Worm (Caenorhabditis elegans) whole organism, dauer: ENCODE measurements around the gene srlf-11.

Experiments
- unc-62 ChIP-seq: sonication (generic microtip); optimal IDR thresholded peaks from 2 replicates; lab custom pipeline; 2017; ENCODE audit warnings: missing biosample characterization, missing genetic modification reagents, missing genetic modification characterization

srlf-11 gene

DNA sequence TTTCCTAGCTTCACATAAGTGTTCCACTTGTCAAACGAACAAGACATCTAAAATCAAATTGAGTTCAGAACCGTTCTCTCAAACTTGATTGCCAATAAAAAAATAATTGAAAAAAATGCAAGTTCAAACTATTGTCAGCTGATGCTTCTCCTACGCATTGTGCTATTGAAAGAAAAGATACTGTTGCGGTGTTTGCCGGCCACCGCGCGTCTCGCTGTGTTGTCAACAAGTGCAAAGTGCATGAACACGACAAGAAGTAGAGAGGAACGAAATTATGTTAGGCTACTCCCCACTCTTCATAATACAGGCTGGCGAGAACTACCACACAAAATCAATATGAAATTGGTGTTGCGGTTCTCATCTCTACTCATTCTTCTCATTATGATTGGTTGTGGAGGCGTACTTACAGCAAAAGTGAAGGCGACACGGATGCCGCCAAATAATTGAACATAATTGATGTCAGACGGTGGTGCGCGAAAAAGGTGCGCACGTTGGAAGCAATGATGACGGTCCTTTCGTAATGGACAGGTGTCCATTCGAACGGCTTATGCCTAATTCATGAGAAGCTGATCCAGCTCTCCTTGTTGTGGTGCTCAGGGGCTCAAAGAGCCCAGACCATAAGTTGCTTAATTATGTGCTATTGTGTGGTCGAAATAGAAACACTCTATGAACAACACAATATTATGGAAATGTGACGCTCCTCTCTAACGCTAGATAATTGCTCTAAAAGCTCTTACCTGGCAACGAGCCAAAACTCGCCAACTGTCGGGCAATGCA is 18.3 kb downstream of the srlf-11 start:
- no peak for TF ChIP-seq unc-62

DNA sequence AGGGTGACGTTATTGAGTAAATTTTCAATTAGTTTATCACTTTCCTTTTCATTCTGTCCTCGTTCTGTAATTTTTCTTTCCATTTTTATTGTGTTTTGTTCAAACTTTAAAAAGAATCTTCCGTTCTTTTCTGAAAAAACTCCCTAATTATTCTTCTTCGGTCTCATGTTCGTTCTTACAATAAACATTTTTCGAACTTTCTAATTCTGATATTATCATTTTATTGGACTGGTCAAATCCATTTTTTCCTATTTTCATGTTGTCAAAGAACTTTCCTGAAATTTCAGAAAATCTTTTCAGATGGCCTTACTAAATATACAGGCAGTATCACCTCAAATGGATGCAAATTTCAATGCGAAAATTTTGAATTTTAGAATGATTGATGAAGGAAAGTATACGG is 21.8 kb downstream of the srlf-11 start, which contains the start of gene nish-1:
TSS of gene nish-1 (plus strand) at position 301 of the 400 bp plus-strand sequence.
- TF ChIP-seq unc-62 = no peak

DNA sequence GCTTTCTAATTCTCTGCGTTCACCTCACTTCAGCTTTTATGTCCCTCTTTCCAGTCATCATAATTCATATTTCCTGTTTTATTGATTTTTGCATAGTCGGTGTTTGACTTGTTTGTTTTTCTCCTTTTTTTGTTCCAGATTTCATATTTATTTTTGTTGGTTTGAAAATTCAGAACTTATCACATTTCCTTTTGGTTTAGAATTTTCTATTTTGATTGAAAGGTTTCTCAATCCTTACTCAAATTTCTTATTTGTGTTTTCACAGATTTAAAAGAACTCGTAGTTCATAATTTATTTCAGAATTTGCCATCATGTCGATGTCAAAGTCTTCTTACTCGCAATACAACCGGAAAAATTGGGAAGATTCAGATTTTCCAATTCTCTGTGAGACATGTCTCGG is 24.7 kb downstream of the srlf-11 start, which contains the start of gene rbm-22:
TSS of gene rbm-22 (plus strand) at position 301 of the 400 bp plus-strand sequence.
- no peak for TF ChIP-seq unc-62

DNA sequence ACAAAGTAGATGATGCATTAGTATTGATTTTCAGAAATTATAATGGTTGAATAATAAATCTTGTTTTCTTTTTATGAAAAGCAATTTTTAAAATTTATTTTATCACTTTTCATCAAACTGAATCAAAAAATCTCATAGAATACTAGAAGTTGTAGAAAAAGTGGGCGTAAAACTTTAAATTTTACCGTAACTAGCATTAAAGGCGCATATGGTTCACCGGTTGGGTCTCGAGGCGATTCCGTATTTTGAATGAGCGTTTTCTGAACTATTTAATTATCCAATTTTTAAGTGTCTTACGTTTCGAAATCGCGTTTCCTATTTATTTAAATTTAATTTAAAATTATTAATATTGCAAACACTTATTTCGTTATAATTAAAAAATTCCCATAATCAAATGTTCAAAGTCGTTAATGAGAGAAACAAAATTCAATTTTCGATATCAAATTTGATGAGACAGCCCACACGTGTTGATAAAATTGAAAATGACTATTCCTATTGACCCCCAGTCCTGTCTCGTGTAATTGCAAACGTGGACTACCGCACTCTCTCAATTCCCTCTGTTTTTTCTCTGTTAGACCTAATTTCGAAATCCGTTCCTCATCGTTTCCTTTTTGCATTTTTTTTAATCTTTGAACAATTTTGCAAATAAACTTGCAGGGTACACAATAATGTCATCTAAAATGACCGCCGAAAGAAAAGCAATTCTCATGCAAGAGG is 27.4 kb downstream of the srlf-11 start, which contains the start of the genes T11G6.2 and hars-1:
TSS of gene T11G6.2 (minus strand) at position 197 of the 717 bp plus-strand sequence.
TSS of gene hars-1 (plus strand) at position 658 of the 717 bp plus-strand sequence.
- no peak for TF ChIP-seq unc-62

DNA sequence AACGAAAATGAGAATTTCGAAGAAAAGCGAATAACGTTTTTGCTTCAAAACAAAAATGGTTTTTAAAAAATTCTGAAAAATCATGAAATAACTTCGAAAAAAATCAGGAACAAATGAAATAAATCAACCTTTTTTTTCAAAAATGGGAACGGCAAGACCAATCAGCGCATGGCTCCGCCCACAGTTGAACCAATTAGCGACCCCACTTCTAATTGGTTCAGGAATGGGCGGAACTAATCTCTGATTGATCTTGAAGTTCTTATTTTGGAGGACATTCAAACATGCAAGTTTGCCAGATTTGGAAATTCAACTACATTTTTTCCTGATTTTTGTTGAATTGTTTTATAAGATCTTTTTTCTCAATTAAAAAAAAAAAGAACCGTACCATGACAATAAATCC is 29.9 kb downstream of the srlf-11 start:
- TF ChIP-seq unc-62 = no peak

DNA sequence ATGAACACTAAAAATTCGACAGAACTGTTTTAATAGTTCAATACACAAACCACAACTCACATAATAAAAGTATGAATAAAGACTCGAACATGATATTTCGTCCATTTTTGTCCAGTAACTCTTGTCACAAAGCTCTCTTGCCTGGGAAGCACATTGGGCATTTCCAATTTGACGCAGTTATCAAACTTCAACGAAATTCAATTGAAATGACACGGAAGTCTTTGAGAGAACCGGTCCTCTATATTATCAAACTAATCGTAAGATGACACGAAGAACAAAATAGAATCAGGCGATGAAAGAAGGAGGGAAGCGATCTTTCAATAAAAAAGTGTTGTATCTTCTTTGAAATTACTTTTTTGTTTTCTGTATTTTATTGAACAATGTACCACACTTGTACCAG is 30.8 kb downstream of the srlf-11 start, which contains the start of gene T11G6.3:
TSS of gene T11G6.3 (minus strand) at position 189 of the 400 bp plus-strand sequence.
- no peak for TF ChIP-seq unc-62

DNA sequence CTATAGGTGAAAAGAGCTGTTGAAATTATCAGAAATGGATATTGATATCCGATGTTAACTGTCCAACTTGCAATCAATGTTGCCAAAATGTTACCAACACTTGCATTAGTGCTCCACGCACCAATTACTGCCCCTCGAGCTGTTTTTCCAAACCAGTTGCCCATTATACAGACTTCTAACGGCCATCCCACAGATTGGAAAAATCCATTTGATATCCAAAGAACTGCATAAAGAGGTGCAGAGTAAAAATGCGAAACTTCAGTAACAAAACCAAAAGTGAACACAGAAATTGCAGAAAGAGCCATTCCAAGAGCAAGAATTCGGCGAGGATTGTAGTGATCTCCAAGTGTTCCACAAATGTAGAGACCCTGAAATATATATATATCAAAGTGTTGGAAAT is 31.8 kb downstream of the srlf-11 start:
- TF ChIP-seq unc-62 = no peak

DNA sequence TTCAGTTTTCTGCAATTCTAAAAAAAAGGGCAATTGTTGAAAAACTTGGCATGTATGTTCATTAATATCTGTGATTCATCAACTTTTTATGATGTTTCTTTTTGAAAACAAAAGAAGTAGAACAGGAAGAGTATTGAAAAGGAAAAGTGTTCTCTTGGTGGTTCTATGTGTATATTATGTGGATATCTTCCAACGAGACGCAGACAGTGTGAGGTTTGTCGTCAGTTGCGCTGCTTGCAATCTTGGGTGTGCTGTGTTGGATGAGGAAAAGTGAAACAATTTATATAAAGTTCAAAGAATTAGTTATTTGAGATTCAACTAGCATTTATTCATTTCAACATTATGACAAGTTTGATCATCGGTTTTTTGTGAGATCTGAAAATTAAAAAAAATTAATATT is 33.4 kb downstream of the srlf-11 start:
- no peak for TF ChIP-seq unc-62

DNA sequence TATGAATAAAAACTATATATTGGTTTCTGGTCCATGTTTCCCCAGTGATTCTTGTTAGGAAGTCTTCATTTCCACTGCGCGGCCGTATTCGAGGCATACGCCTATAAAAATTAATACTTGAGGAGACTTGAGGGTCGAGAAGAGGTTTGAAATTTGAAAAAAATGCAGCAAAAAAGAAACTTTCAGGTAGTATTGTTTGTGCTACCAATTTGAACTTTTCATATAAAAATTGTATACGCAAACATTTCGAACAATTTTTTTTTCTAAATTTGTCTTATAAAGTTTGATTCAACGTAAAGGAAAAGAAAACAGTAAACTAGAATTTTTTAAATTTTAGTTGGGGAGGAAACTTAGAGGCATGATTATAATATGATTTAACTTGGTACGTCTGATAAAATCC is 34.0 kb downstream of the srlf-11 start, which contains the start of gene T11G6.4:
TSS of gene T11G6.4 (minus strand) at position 101 of the 400 bp plus-strand sequence.
- TF ChIP-seq unc-62 = no peak

DNA sequence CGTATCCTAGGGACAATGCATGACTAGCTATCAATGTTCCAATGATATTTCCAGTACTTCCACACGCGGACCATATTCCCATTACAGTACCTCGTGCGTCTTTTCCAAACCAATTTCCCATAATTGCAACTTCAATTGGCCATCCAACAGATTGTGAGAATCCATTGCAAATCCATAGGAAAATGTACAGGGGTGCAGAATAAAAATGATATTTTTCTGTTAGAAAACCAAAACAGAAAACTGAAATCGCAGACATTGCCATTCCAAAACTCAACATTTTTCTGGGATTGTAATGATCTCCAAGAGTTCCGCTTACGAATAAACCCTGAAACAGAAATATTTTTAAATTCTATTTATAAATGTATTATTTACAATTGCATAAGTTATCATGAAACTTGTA is 34.7 kb downstream of the srlf-11 start:
- no peak for TF ChIP-seq unc-62

DNA sequence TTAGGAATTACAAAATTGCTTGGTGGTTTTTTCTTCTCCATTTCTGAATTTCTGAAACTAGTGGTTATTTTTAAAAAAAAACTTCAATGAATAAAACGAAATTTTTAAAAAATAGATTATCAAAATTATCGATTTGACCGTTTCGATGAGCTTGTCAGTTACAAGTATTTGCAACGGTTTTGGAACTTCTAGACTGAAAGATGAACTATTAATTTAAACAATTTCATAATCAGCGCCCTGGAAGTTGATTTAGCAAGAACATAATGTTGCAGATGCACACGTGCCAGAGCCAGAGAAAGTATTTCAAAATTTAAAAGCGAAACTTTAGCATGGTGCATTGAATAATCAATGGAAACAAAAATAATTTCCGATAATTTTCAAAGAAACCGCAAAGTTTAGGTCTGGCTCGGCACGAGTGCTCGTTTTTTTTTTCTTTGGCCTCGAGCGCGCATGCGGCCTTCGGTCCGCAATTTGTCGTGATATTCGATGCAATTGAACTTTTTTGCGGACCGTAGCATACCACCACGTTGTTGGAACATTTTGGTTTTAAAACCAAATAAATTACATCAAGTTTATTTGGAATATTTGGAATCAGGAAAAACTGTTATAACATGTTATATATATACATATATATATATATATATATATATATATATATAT is 43.0 kb downstream of the srlf-11 start, which contains the start of gene T11G6.5:
TSS of gene T11G6.5 (minus strand) at position 51 of the 660 bp plus-strand sequence.
- no peak for TF ChIP-seq unc-62

DNA sequence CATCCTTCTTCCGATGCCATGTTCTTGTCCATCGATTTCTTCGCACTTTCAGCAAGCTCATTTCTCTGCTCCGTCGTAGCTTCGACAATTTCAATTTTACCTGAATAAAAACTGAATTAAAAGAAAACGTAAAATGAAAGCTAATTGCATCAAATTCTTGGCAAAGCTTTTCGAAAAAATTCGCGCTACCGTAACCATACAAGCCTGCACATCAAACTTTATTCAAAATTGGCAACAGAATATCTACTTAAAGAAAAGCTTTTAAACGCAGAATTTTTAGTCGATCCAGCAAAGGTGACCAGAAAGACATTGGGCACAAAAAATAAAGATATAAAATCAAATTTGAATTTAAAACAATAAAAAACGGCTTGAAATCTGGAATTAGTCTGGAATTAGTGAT is 43.6 kb downstream of the srlf-11 start:
- TF ChIP-seq unc-62 = no peak
